Fruit fly (Drosophila melanogaster): ENCODE data around the gene Calx.
A peak's percentile ranks its signal among the peaks of the same experiment; 100 is the strongest.

The Calx gene

DNA sequence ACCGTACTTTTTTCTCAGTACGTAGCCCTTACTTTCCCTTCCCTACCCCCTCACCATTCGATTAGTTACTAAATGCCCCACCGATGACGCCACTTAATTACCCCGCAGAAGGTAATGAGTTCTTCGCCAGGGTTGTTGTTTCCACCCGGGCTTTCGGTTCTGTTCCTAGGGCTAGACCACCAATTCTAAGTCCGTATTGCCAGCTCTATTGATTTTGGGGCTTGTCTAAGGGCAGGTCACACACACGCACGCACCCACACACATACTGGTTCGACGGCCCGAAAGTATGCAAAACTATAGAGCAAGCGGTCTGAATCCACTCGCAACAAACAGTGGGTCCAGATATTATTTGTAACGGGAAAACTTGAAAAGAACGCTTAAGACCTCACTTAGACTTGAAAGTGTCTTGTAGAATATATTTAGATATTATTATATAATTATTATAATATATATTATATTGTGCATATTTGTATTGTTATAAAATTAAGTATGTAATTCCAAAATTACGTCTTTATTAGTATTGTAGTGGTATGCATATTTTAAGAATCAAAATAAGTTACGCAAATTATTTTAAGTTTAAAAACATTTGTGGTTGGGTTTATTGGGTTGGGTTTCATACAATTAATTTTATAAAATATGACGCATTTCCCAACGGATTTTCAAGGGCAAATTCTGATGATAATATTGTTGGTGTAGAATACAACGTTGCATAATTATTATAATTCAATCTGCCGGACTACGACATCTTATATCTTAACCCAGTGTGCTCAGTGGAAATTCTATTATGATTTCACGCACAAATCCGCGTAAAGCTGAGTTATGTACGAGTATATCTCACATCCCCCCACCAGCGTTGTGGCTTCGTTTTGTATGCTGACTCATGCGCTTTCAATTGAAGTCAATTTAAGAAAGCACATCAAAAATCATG lies 28.0 kb upstream of the Calx start (continued):
- TF ChIP-seq D (optimal IDR thresholded peaks at IDR 0.05) (no peak), D (GFP tag; optimal IDR thresholded peaks at IDR 0.05) (no peak), ac (GFP tag; optimal IDR thresholded peaks at IDR 0.05) (no peak), NC2β (GFP tag; optimal IDR thresholded peaks at IDR 0.05) (no peak), lov (optimal IDR thresholded peaks at IDR 0.05) (no peak), lov (GFP tag; IDR thresholded peaks at IDR 0.05) (no peak), dmrt11E (tag; optimal IDR thresholded peaks at IDR 0.05) (peak; percentile 25), grau (tag; optimal IDR thresholded peaks at IDR 0.05) (peak; percentile 58), Oli (tag; optimal IDR thresholded peaks at IDR 0.05) (peak; percentile 49), CG8765 (GFP tag; IDR thresholded peaks at IDR 0.05) (no peak), CG7357 (GFP tag; IDR thresholded peaks at IDR 0.05) (no peak), sc (optimal IDR thresholded peaks at IDR 0.05) (no peak), sc (GFP tag; optimal IDR thresholded peaks at IDR 0.05) (no peak), unc-4 (GFP tag; IDR thresholded peaks at IDR 0.05; ENCODE audit: partially characterized antibody) (no peak), Hr39 (optimal IDR thresholded peaks at IDR 0.05) (no peak), otp (GFP tag; IDR thresholded peaks at IDR 0.05) (no peak), MTF-1 (GFP tag; optimal IDR thresholded peaks at IDR 0.05; ENCODE audit: borderline replicate concordance) (no peak), CG13287 (GFP tag; IDR thresholded peaks at IDR 0.05; ENCODE audit: partially characterized antibody) (no peak; the same call in 1 of the 2 replicates), hb (GFP tag; IDR thresholded peaks at IDR 0.05; ENCODE audit: partially characterized antibody) (no peak), CG7556 (GFP tag; optimal IDR thresholded peaks at IDR 0.05) (peak; percentile 75), chinmo (GFP tag; IDR thresholded peaks at IDR 0.05; ENCODE audit: partially characterized antibody) (no peak), Elba2 (GFP tag; optimal IDR thresholded peaks at IDR 0.05) (no peak), CG14667 (GFP tag; IDR thresholded peaks at IDR 0.05) (no peak), ems (GFP tag; optimal IDR thresholded peaks at IDR 0.05) (no peak), gsb (GFP tag; IDR thresholded peaks at IDR 0.05) (peak; percentile 36; the same call in 1 of the 2 replicates), az2 (GFP tag; optimal IDR thresholded peaks at IDR 0.05) (peak; percentile 26), dmrt99B (tag; optimal IDR thresholded peaks at IDR 0.05) (peak; percentile 60), ftz-f1 (GFP tag; optimal IDR thresholded peaks at IDR 0.05) (no peak), Ets65A (GFP tag) (no peak), emc (GFP tag; optimal IDR thresholded peaks at IDR 0.05) (no peak), CG4360 (GFP tag; IDR thresholded peaks at IDR 0.05) (no peak), crc (GFP tag; optimal IDR thresholded peaks at IDR 0.05) (no peak), sima (GFP tag; optimal IDR thresholded peaks at IDR 0.05) (no peak), Bgb (GFP tag; IDR thresholded peaks at IDR 0.05; ENCODE audit: partially characterized antibody) (peak; percentile 15; the same call in 1 of the 2 replicates), BtbVII (GFP tag; optimal IDR thresholded peaks at IDR 0.05) (peak; percentile 46), crol (GFP tag; IDR thresholded peaks at IDR 0.05) (peak; percentile 86), fu2 (GFP tag; optimal IDR thresholded peaks at IDR 0.05) (no peak), CG2875 (GFP tag; optimal IDR thresholded peaks at IDR 0.05) (peak; percentile 0), dati (GFP tag; IDR thresholded peaks at IDR 0.05) (peak; percentile 36; the same call in 1 of the 2 replicates), Dip3 (GFP tag; optimal IDR thresholded peaks at IDR 0.05) (no peak), tio (GFP tag; optimal IDR thresholded peaks at IDR 0.05) (no peak), YL-1 (GFP tag; optimal IDR thresholded peaks at IDR 0.05) (no peak), bowl (GFP tag; IDR thresholded peaks at IDR 0.05) (no peak), Sox100B (GFP tag; optimal IDR thresholded peaks at IDR 0.05) (peak; percentile 63), CG16813 (GFP tag; IDR thresholded peaks at IDR 0.05; ENCODE audit: partially characterized antibody) (no peak), CG2202 (tag; optimal IDR thresholded peaks at IDR 0.05) (no peak), Bteb2 (GFP tag; optimal IDR thresholded peaks at IDR 0.05) (no peak), row (GFP tag; IDR thresholded peaks at IDR 0.05) (peak; percentile 45; the same call in 2 of the 3 replicates), jing (GFP tag; optimal IDR thresholded peaks at IDR 0.05) (no peak), Dbx (GFP tag; IDR thresholded peaks at IDR 0.05) (0 out of 3 replicates have a peak, but pooled peaks have one; percentile 50)
